Worm (Caenorhabditis elegans) whole organism, L2 larva: ENCODE results near the gene sri-57.
"Not testable (repeated sequence)": the region's sequence is repeated elsewhere in the genome, so short reads cannot be mapped to it uniquely, and the experiment has no call there.

Experiments
- C34F6.9 ChIP-seq: fragments of 150-350 bp; optimal IDR thresholded peaks from 2 replicates; lab custom pipeline; 2014; ENCODE audit warnings: missing biosample characterization, missing genetic modification characterization
- F13H6.1 ChIP-seq: sonication (generic microtip); optimal IDR thresholded peaks from 2 replicates; lab custom pipeline; 2016; ENCODE audit warnings: missing genetic modification characterization, missing compliant biosample characterization
- R02D3.7 ChIP-seq: fragments of 150-350 bp; optimal IDR thresholded peaks from 2 replicates; lab custom pipeline; 2014; ENCODE audit warnings: missing biosample characterization, missing genetic modification characterization
- Y55F3AM.14 ChIP-seq: fragments of 200-800 bp; sonication (Bioruptor generic); optimal IDR thresholded peaks from 2 replicates; lab custom pipeline; 2018; ENCODE audit warnings: mild to moderate bottlenecking, missing genetic modification characterization, missing compliant biosample characterization
- ZK546.5 ChIP-seq: sonication (generic microtip); optimal IDR thresholded peaks from 2 replicates; lab custom pipeline; 2017; ENCODE audit warnings: missing biosample characterization, missing genetic modification characterization
- alr-1 ChIP-seq: fragments of 150-350 bp; optimal IDR thresholded peaks from 2 replicates; lab custom pipeline; 2014; ENCODE audit warnings: missing biosample characterization, missing genetic modification characterization
- aly-2 ChIP-seq: fragments of 150-350 bp; optimal IDR thresholded peaks from 2 replicates; lab custom pipeline; 2014; ENCODE audit warnings: missing biosample characterization, missing genetic modification characterization
- blmp-1 ChIP-seq: sonication (generic microtip); optimal IDR thresholded peaks from 2 replicates; lab custom pipeline; 2017; ENCODE audit warnings: missing genetic modification characterization, mild to moderate bottlenecking, missing compliant biosample characterization, antibody characterized with exemption, moderate library complexity; ENCODE audit not compliant: insufficient read depth
- ceh-16 ChIP-seq: fragments of 150-350 bp; optimal IDR thresholded peaks from 2 replicates; lab custom pipeline; 2014; ENCODE audit warnings: missing biosample characterization, missing genetic modification characterization
- ceh-82 ChIP-seq: fragments of 150-350 bp; optimal IDR thresholded peaks from 2 replicates; lab custom pipeline; 2014; ENCODE audit warnings: missing biosample characterization, missing genetic modification characterization
- crh-2 ChIP-seq: sonication (generic microtip); optimal IDR thresholded peaks from 2 replicates; lab custom pipeline; 2017; ENCODE audit warnings: missing biosample characterization, missing genetic modification characterization
- elt-1 ChIP-seq: fragments of 150-350 bp; optimal IDR thresholded peaks from 2 replicates; lab custom pipeline; 2014; ENCODE audit warnings: missing biosample characterization, missing genetic modification characterization
- elt-3 ChIP-seq: sonication (generic microtip); optimal IDR thresholded peaks from 2 replicates; lab custom pipeline; 2017; ENCODE audit warnings: missing biosample characterization, missing genetic modification characterization
- fos-1 ChIP-seq: fragments of 150-350 bp; optimal IDR thresholded peaks from 2 replicates; lab custom pipeline; 2014; ENCODE audit warnings: missing biosample characterization, missing genetic modification characterization
- lin-13 ChIP-seq: fragments of 150-350 bp; optimal IDR thresholded peaks from 2 replicates; lab custom pipeline; 2014; ENCODE audit warnings: missing biosample characterization, missing genetic modification reagents, missing genetic modification characterization
- lin-39 ChIP-seq: fragments of 150-350 bp; optimal IDR thresholded peaks from 2 replicates; lab custom pipeline; 2014; ENCODE audit warnings: missing biosample characterization, missing genetic modification reagents, missing genetic modification characterization
- lsy-2 ChIP-seq, 2 experiments: fragments of 150-350 bp in 1 of 2; sonication (generic microtip) in 1 of 2; optimal IDR thresholded peaks; 2 replicates each; lab custom pipeline; 2014 to 2017; ENCODE audit warnings: missing biosample characterization in 2 of 2, missing genetic modification characterization in 2 of 2
- mab-5 ChIP-seq: fragments of 150-350 bp; optimal IDR thresholded peaks from 2 replicates; lab custom pipeline; 2014; ENCODE audit warnings: missing biosample characterization, missing genetic modification characterization
- mbf-1 ChIP-seq: sonication (generic microtip); optimal IDR thresholded peaks from 2 replicates; lab custom pipeline; 2017; ENCODE audit warnings: missing biosample characterization, missing genetic modification characterization
- mdl-1 ChIP-seq, 2 experiments: fragments of 150-350 bp in 1 of 2; sonication (generic microtip) in 1 of 2; optimal IDR thresholded peaks; 2 replicates each; lab custom pipeline; 2017; ENCODE audit warnings: missing biosample characterization in 2 of 2, missing genetic modification characterization in 2 of 2
- nhr-10 ChIP-seq: sonication (generic microtip); optimal IDR thresholded peaks from 2 replicates; lab custom pipeline; 2017; ENCODE audit warnings: missing biosample characterization, missing genetic modification characterization
- nhr-11 ChIP-seq: fragments of 150-350 bp; optimal IDR thresholded peaks from 2 replicates; lab custom pipeline; 2014; ENCODE audit warnings: missing biosample characterization, missing genetic modification characterization
- nhr-12 ChIP-seq: fragments of 150-350 bp; optimal IDR thresholded peaks from 2 replicates; lab custom pipeline; 2014; ENCODE audit warnings: missing biosample characterization, missing genetic modification characterization
- nhr-129 ChIP-seq: fragments of 150-350 bp; optimal IDR thresholded peaks from 2 replicates; lab custom pipeline; 2014; ENCODE audit warnings: missing biosample characterization, missing genetic modification characterization
- nhr-21 ChIP-seq: fragments of 150-350 bp; optimal IDR thresholded peaks from 2 replicates; lab custom pipeline; 2014; ENCODE audit warnings: missing biosample characterization, missing genetic modification characterization
- nhr-23 ChIP-seq: fragments of 150-350 bp; optimal IDR thresholded peaks from 2 replicates; lab custom pipeline; 2014; ENCODE audit warnings: missing biosample characterization, missing genetic modification reagents, missing genetic modification characterization
- nhr-237 ChIP-seq: fragments of 150-350 bp; optimal IDR thresholded peaks from 2 replicates; lab custom pipeline; 2014; ENCODE audit warnings: missing biosample characterization, missing genetic modification characterization
- nhr-25 ChIP-seq: fragments of 150-350 bp; sonication (generic microtip); optimal IDR thresholded peaks from 3 replicates; lab custom pipeline; 2014; ENCODE audit warnings: missing biosample characterization, missing genetic modification characterization
- nhr-6 ChIP-seq: fragments of 150-350 bp; optimal IDR thresholded peaks from 2 replicates; lab custom pipeline; 2014; ENCODE audit warnings: missing biosample characterization, missing genetic modification characterization
- nhr-77 ChIP-seq: fragments of 150-350 bp; optimal IDR thresholded peaks from 2 replicates; lab custom pipeline; 2014; ENCODE audit warnings: missing biosample characterization, missing genetic modification characterization
- sem-4 ChIP-seq: fragments of 150-350 bp; optimal IDR thresholded peaks from 2 replicates; lab custom pipeline; 2014; ENCODE audit warnings: missing biosample characterization, missing genetic modification reagents, missing genetic modification characterization
- skn-1 ChIP-seq: sonication (generic microtip); optimal IDR thresholded peaks from 2 replicates; lab custom pipeline; 2017; ENCODE audit warnings: missing biosample characterization, missing genetic modification characterization
- sma-3 ChIP-seq: sonication (generic microtip); optimal IDR thresholded peaks from 2 replicates; lab custom pipeline; 2016; ENCODE audit warnings: missing genetic modification reagents, missing genetic modification characterization, missing compliant biosample characterization
- snpc-4 ChIP-seq: fragments of 150-350 bp; optimal IDR thresholded peaks from 2 replicates; lab custom pipeline; 2014; ENCODE audit warnings: missing biosample characterization, missing genetic modification characterization
- unc-39 ChIP-seq: fragments of 150-350 bp; optimal IDR thresholded peaks from 2 replicates; lab custom pipeline; 2014; ENCODE audit warnings: missing biosample characterization, missing genetic modification characterization
- unc-55 ChIP-seq: fragments of 150-350 bp; sonication (generic microtip); optimal IDR thresholded peaks from 3 replicates; lab custom pipeline; 2014; ENCODE audit warnings: missing biosample characterization, missing genetic modification reagents, missing genetic modification characterization
- unc-62 ChIP-seq: fragments of 150-350 bp; optimal IDR thresholded peaks from 2 replicates; lab custom pipeline; 2014; ENCODE audit warnings: missing biosample characterization, missing genetic modification reagents, missing genetic modification characterization
- ztf-1 ChIP-seq: fragments of 200-800 bp; sonication (Bioruptor generic); conservative IDR thresholded peaks from 2 replicates; pipeline ENCODE4 v1.3.6; 2022; ENCODE audit warnings: missing genetic modification characterization, missing compliant biosample characterization
- ztf-11 ChIP-seq: sonication (generic microtip); optimal IDR thresholded peaks from 2 replicates; lab custom pipeline; 2017; ENCODE audit warnings: missing biosample characterization, missing genetic modification characterization

The sri-57 gene

ce11 chrII:2673534-2673933 is 1.3 kb upstream of the sri-57 start, which contains the start of the genes F22E5.20 and F22E5.1:
F22E5.20 (minus strand) TSS chrII:2673634.
F22E5.1 (plus strand) TSS chrII:2673775.
- TF ChIP-seq mab-5 (tag; lab: Kevin White, UChicago); aly-2 (tag; lab: Kevin White, UChicago); elt-3: not testable (repeated sequence)
- TF ChIP-seq, all 48 proteins: peak for 0; not testable (repeated sequence) for 48

ce11 chrII:2665606-2666005 is 6.6 kb downstream of the sri-57 start, which contains the start of gene F22E5.22:
F22E5.22 (plus strand) TSS chrII:2665906.
- TF ChIP-seq ztf-1 (no peak), ceh-16 (tag; lab: Kevin White, UChicago) (no peak), ceh-82 (no peak), Y55F3AM.14 (GFP tag; lab: Kevin White, UChicago) (no peak)

- not testable (repeated sequence) for TF ChIP-seq blmp-1, F13H6.1, nhr-21 (tag; lab: Kevin White, UChicago)
Measured at ce11 chrII:2665081-2665480, 7.1 kb downstream of the sri-57 start, which contains the start of gene F22E5.2. F22E5.2 (plus strand) TSS chrII:2665381.

- TF ChIP-seq nhr-25 (tag; lab: Kevin White, UChicago): no peak
- no peak for TF ChIP-seq mab-5 (tag; lab: Kevin White, UChicago)
- no peak for TF ChIP-seq alr-1 (tag; lab: Kevin White, UChicago)
- no peak for TF ChIP-seq lin-39 (tag; lab: Kevin White, UChicago)
- TF ChIP-seq skn-1 (tag; lab: Kevin White, UChicago): no peak
- TF ChIP-seq lin-13 (GFP tag; lab: Kevin White, UChicago): no peak
- TF ChIP-seq mdl-1 (tag; optimal IDR thresholded peaks at IDR 0.05; lab: Kevin White, UChicago): no peak
- TF ChIP-seq ZK546.5 (tag; lab: Kevin White, UChicago): no peak
- TF ChIP-seq sem-4 (tag; lab: Kevin White, UChicago): no peak
- TF ChIP-seq unc-39: no peak
- no peak for TF ChIP-seq nhr-129
- no peak for TF ChIP-seq ztf-11
- TF ChIP-seq nhr-237 (tag; lab: Kevin White, UChicago): no peak
- TF ChIP-seq ceh-16 (tag; lab: Kevin White, UChicago): no peak
Measured at ce11 chrII:2659364-2659763, 12.9 kb downstream of the sri-57 start, which contains the start of gene gcy-21. gcy-21 (plus strand) TSS chrII:2659664.

- TF ChIP-seq ceh-16 (tag; lab: Kevin White, UChicago) (no peak), Y55F3AM.14 (GFP tag; lab: Kevin White, UChicago) (no peak), nhr-25 (tag; lab: Kevin White, UChicago) (no peak), nhr-23 (tag; lab: Kevin White, UChicago) (no peak)
- TF ChIP-seq, all 48 proteins: peak for 0
Measured at ce11 chrII:2656606-2657005, 15.6 kb downstream of the sri-57 start, which contains the start of gene sri-47. sri-47 (plus strand) TSS chrII:2656906.

- TF ChIP-seq nhr-237 (tag; lab: Kevin White, UChicago) (no peak), nhr-77 (no peak), crh-2 (tag; lab: Kevin White, UChicago) (no peak), nhr-12 (tag; lab: Kevin White, UChicago) (no peak), nhr-25 (tag; lab: Kevin White, UChicago) (no peak), nhr-21 (tag; lab: Kevin White, UChicago) (no peak), Y55F3AM.14 (GFP tag; lab: Kevin White, UChicago) (no peak), nhr-6 (tag; lab: Kevin White, UChicago) (no peak), nhr-129 (no peak)
Measured at ce11 chrII:2649539-2649938, 22.7 kb downstream of the sri-57 start, which contains the start of the genes F22E5.13 and F22E5.6. F22E5.13 (minus strand) TSS chrII:2649639. F22E5.6 (plus strand) TSS chrII:2649835.

- TF ChIP-seq unc-55 (peak; percentile 61), blmp-1 (tag; lab: Kevin White, UChicago) (no peak), lsy-2 (tag; optimal IDR thresholded peaks at IDR 0.05; lab: Kevin White, UChicago) (peak in 1 of 2 experiments; percentile 65), aly-2 (tag; lab: Kevin White, UChicago) (no peak), nhr-77 (no peak), nhr-129 (peak; percentile 29), lin-13 (GFP tag; lab: Kevin White, UChicago) (peak; percentile 17), mbf-1 (tag; lab: Kevin White, UChicago) (no peak), unc-62 (GFP tag; lab: Kevin White, UChicago) (no peak), C34F6.9 (tag; lab: Kevin White, UChicago) (peak; percentile 81), F13H6.1 (tag; lab: Kevin White, UChicago) (peak; percentile 61), snpc-4 (tag; lab: Kevin White, UChicago) (peak; percentile 16), crh-2 (tag; lab: Kevin White, UChicago) (no peak), elt-1 (tag; lab: Kevin White, UChicago) (no peak), nhr-11 (no peak), nhr-21 (tag; lab: Kevin White, UChicago) (no peak), sma-3 (GFP tag; lab: Kevin White, UChicago) (no peak), elt-3 (no peak), ztf-11 (no peak), fos-1 (no peak), R02D3.7 (no peak), nhr-10 (tag; lab: Kevin White, UChicago) (no peak)
Measured at ce11 chrII:2649015-2649414, 23.2 kb downstream of the sri-57 start.
